Worm (Caenorhabditis elegans): ENCODE data around the gene acs-1.

The acs-1 gene

DNA sequence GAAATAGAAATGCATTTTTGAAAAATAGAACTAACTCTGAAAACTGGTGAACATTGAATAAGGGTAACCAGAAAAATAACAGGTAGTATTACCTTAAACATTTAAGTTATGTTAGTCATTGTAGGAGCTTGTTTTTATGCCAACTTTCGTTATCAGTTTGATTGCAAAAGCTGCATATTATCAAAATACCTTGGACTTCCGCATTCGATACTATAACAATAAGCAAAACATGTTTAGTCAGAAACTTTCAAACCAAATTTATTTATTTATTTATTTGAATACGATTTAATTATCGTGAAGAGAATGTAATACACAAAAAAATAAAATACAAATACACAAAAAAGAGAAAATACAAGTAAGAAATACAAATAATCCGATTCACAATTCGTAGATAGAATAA is 29.5 kb downstream of the acs-1 start, which contains the start of gene K04A8.19:
Gene K04A8.19 (minus strand): TSS at position 101 of the 400 bp plus-strand sequence.
- no peak for TF ChIP-seq flt-1 (GFP tag; IDR thresholded peaks at IDR 0.05)
- TF ChIP-seq cog-1 (tag; optimal IDR thresholded peaks at IDR 0.05): no peak
- no peak for TF ChIP-seq med-1 (GFP tag; optimal IDR thresholded peaks at IDR 0.05; ENCODE audit: insufficient read depth)
- TF ChIP-seq ztf-23 (GFP tag; IDR thresholded peaks at IDR 0.05): no peak
- no peak for TF ChIP-seq tab-1 (GFP tag; IDR thresholded peaks at IDR 0.05)
- no peak for TF ChIP-seq ref-1 (GFP tag; conservative IDR thresholded peaks at IDR 0.05)
- TF ChIP-seq klf-2 (GFP tag; conservative IDR thresholded peaks at IDR 0.05): no peak
- no peak for TF ChIP-seq ztf-29 (GFP tag; IDR thresholded peaks at IDR 0.05)
- no peak for TF ChIP-seq T22C8.4 (GFP tag; IDR thresholded peaks at IDR 0.05)

- TF ChIP-seq flt-1 (GFP tag; IDR thresholded peaks at IDR 0.05) (no peak), ztf-23 (GFP tag; IDR thresholded peaks at IDR 0.05) (no peak), ref-1 (GFP tag; conservative IDR thresholded peaks at IDR 0.05) (no peak), med-1 (GFP tag; optimal IDR thresholded peaks at IDR 0.05; ENCODE audit: insufficient read depth) (no peak), klf-2 (GFP tag; conservative IDR thresholded peaks at IDR 0.05) (no peak), T22C8.4 (GFP tag; IDR thresholded peaks at IDR 0.05) (no peak), tab-1 (GFP tag; IDR thresholded peaks at IDR 0.05) (no peak), ztf-29 (GFP tag; IDR thresholded peaks at IDR 0.05) (no peak)
Observed at ce11 chrV:6557035-6557434, 32.2 kb downstream of the acs-1 start, which contains the start of gene spp-27. Gene spp-27, minus strand, starts transcription at chrV:6557135.

DNA sequence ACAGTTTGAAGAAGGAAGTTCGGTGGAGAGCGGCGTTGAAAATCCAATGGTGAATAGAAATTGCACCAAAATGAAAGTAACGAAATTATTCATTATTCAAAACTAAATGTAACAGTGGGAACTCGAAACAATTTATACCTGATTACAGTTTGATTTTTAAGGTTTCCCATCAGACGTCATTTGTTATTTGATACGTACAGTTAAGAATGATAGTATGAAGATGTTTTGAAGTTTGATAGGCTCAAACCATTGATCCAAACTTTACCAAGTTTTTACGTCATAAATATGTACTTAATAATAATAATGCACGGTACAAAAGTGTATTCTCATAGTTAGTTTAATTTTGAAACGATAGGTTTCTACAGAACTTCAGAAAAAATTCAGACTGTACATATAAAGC is 33.3 kb downstream of the acs-1 start, which contains the start of gene spp-20:
Gene spp-20 (minus strand): TSS at position 101 of the 400 bp plus-strand sequence.
- TF ChIP-seq flt-1 (GFP tag; IDR thresholded peaks at IDR 0.05) (no peak), T22C8.4 (GFP tag; IDR thresholded peaks at IDR 0.05) (no peak), cog-1 (tag; optimal IDR thresholded peaks at IDR 0.05) (no peak), ztf-29 (GFP tag; IDR thresholded peaks at IDR 0.05) (no peak), tab-1 (GFP tag; IDR thresholded peaks at IDR 0.05) (no peak), med-1 (GFP tag; optimal IDR thresholded peaks at IDR 0.05; ENCODE audit: insufficient read depth) (no peak), ref-1 (GFP tag; conservative IDR thresholded peaks at IDR 0.05) (no peak), klf-2 (GFP tag; conservative IDR thresholded peaks at IDR 0.05) (no peak), ztf-23 (GFP tag; IDR thresholded peaks at IDR 0.05) (no peak)

DNA sequence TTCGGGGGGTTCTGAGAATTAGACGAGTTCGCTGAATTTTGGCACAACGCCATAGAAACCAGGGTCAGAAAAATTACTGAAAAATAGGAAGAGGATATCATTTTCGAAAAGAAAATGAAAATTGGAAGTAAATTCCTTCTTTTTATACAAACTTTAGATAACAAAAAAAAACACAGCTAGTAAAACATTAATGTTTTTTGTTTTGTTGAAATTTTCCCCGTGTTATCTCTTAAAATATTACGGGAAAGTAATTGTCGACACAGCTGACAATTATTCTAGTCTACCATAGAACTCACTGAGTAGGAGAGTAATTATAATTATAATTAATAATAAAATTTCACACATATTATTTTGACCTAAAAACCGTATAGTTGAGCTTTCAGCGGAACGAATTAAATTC is 34.3 kb downstream of the acs-1 start, which contains the start of gene spp-26:
Gene spp-26 (minus strand): TSS at position 101 of the 400 bp plus-strand sequence.
- TF ChIP-seq cog-1 (tag; optimal IDR thresholded peaks at IDR 0.05) (no peak), med-1 (GFP tag; optimal IDR thresholded peaks at IDR 0.05; ENCODE audit: insufficient read depth) (no peak), tab-1 (GFP tag; IDR thresholded peaks at IDR 0.05) (no peak), flt-1 (GFP tag; IDR thresholded peaks at IDR 0.05) (no peak), ref-1 (GFP tag; conservative IDR thresholded peaks at IDR 0.05) (no peak), ztf-29 (GFP tag; IDR thresholded peaks at IDR 0.05) (no peak), klf-2 (GFP tag; conservative IDR thresholded peaks at IDR 0.05) (no peak), ztf-23 (GFP tag; IDR thresholded peaks at IDR 0.05) (no peak), T22C8.4 (GFP tag; IDR thresholded peaks at IDR 0.05) (no peak)

DNA sequence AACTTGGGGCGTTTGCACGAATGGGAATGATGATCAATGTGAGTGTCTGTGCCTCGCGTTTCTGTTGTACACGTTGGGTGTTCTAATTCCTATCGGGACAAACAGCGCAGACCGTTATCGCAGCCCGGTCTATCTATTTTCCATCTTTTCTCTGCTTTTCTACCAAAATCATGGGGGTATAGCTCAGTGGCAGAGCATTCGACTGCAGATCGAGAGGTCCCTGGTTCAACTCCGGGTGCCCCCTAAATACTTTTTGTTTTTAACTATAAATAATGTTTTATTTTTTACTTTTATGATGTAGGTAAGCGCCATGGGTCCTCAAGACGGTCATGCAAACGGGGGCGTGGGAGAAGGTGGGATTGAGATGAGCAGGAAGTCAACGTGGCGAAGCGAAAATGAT is 34.8 kb downstream of the acs-1 start:
- TF ChIP-seq ztf-29 (GFP tag; IDR thresholded peaks at IDR 0.05): 0 out of 2 replicates have a peak, but pooled peaks have one; percentile 12
- TF ChIP-seq med-1 (GFP tag; optimal IDR thresholded peaks at IDR 0.05; ENCODE audit: insufficient read depth): no peak
- TF ChIP-seq T22C8.4 (GFP tag; IDR thresholded peaks at IDR 0.05): no peak

- TF ChIP-seq flt-1 (GFP tag; IDR thresholded peaks at IDR 0.05): no peak
- no peak for TF ChIP-seq ztf-23 (GFP tag; IDR thresholded peaks at IDR 0.05)
- no peak for TF ChIP-seq T22C8.4 (GFP tag; IDR thresholded peaks at IDR 0.05)
- no peak for TF ChIP-seq cog-1 (tag; optimal IDR thresholded peaks at IDR 0.05)
- TF ChIP-seq ref-1 (GFP tag; conservative IDR thresholded peaks at IDR 0.05): no peak
- TF ChIP-seq klf-2 (GFP tag; conservative IDR thresholded peaks at IDR 0.05): no peak
- no peak for TF ChIP-seq tab-1 (GFP tag; IDR thresholded peaks at IDR 0.05)
Observed at ce11 chrV:6561592-6561991, 36.8 kb downstream of the acs-1 start, which contains the start of gene spp-19. Gene spp-19, minus strand, starts transcription at chrV:6561692.

- TF ChIP-seq cog-1 (tag; optimal IDR thresholded peaks at IDR 0.05): no peak
- TF ChIP-seq med-1 (GFP tag; optimal IDR thresholded peaks at IDR 0.05; ENCODE audit: insufficient read depth): no peak
- no peak for TF ChIP-seq ztf-29 (GFP tag; IDR thresholded peaks at IDR 0.05)
- no peak for TF ChIP-seq tab-1 (GFP tag; IDR thresholded peaks at IDR 0.05)
- no peak for TF ChIP-seq ref-1 (GFP tag; conservative IDR thresholded peaks at IDR 0.05)
- no peak for TF ChIP-seq klf-2 (GFP tag; conservative IDR thresholded peaks at IDR 0.05)
- TF ChIP-seq ztf-23 (GFP tag; IDR thresholded peaks at IDR 0.05): no peak
- no peak for TF ChIP-seq flt-1 (GFP tag; IDR thresholded peaks at IDR 0.05)
- no peak for TF ChIP-seq T22C8.4 (GFP tag; IDR thresholded peaks at IDR 0.05)
Observed at ce11 chrV:6565851-6566386, 41.1 kb downstream of the acs-1 start, which contains the start of gene K04A8.1. Gene K04A8.1, plus strand, starts transcription at chrV:6566336.

ce11 chrV:6575406-6576130 is 50.8 kb downstream of the acs-1 start, which contains the start of gene fut-2:
Gene fut-2, minus strand, starts transcription at chrV:6575890.
- TF ChIP-seq med-1 (GFP tag; optimal IDR thresholded peaks at IDR 0.05; ENCODE audit: insufficient read depth) (no peak), ztf-29 (GFP tag; IDR thresholded peaks at IDR 0.05) (no peak), ref-1 (GFP tag; conservative IDR thresholded peaks at IDR 0.05) (no peak), klf-2 (GFP tag; conservative IDR thresholded peaks at IDR 0.05) (no peak), flt-1 (GFP tag; IDR thresholded peaks at IDR 0.05) (no peak), ztf-23 (GFP tag; IDR thresholded peaks at IDR 0.05) (no peak), cog-1 (tag; optimal IDR thresholded peaks at IDR 0.05) (no peak), T22C8.4 (GFP tag; IDR thresholded peaks at IDR 0.05) (no peak), tab-1 (GFP tag; IDR thresholded peaks at IDR 0.05) (no peak)

- no peak for TF ChIP-seq ztf-29 (GFP tag; IDR thresholded peaks at IDR 0.05)
- TF ChIP-seq ztf-23 (GFP tag; IDR thresholded peaks at IDR 0.05): no peak
- no peak for TF ChIP-seq cog-1 (tag; optimal IDR thresholded peaks at IDR 0.05)
- no peak for TF ChIP-seq T22C8.4 (GFP tag; IDR thresholded peaks at IDR 0.05)
- TF ChIP-seq ref-1 (GFP tag; conservative IDR thresholded peaks at IDR 0.05): no peak
- no peak for TF ChIP-seq med-1 (GFP tag; optimal IDR thresholded peaks at IDR 0.05; ENCODE audit: insufficient read depth)
- no peak for TF ChIP-seq klf-2 (GFP tag; conservative IDR thresholded peaks at IDR 0.05)
- TF ChIP-seq flt-1 (GFP tag; IDR thresholded peaks at IDR 0.05): no peak
- no peak for TF ChIP-seq tab-1 (GFP tag; IDR thresholded peaks at IDR 0.05)
Observed at ce11 chrV:6576567-6576966, 51.8 kb downstream of the acs-1 start, which contains the start of gene EGAP9.4. Gene EGAP9.4, plus strand, starts transcription at chrV:6576867.
